Worm (Caenorhabditis elegans) whole organism, young adult: ENCODE data around the gene gcy-33.

Experiments used
- B0261.1 ChIP-seq: sonication (generic microtip); optimal IDR thresholded peaks from 2 replicates; lab custom pipeline; 2016; ENCODE audit warnings: mild to moderate bottlenecking, missing genetic modification characterization, moderate library complexity, missing compliant biosample characterization
- B0336.3 ChIP-seq: fragments of 200-800 bp; sonication (Bioruptor generic); IDR thresholded peaks from 2 replicates; pipeline ENCODE4 v1.3.6; 2022; ENCODE audit warnings: missing genetic modification characterization, missing compliant biosample characterization
- D2030.7 ChIP-seq: fragments of 200-800 bp; sonication (Bioruptor generic); IDR thresholded peaks from 2 replicates; pipeline ENCODE4 v1.3.6; 2022; ENCODE audit warnings: missing genetic modification reagents, missing genetic modification characterization, missing compliant biosample characterization
- F10E7.11 ChIP-seq: sonication (generic microtip); optimal IDR thresholded peaks from 2 replicates; lab custom pipeline; 2017; ENCODE audit warnings: mild to moderate bottlenecking, missing genetic modification characterization, moderate library complexity, missing compliant biosample characterization
- F52B5.7 ChIP-seq: sonication (generic microtip); optimal IDR thresholded peaks from 2 replicates; lab custom pipeline; 2016; ENCODE audit warnings: mild to moderate bottlenecking, missing genetic modification characterization, missing compliant biosample characterization
- F57C9.4 ChIP-seq: sonication (generic microtip); optimal IDR thresholded peaks from 2 replicates; lab custom pipeline; 2017; ENCODE audit warnings: mild to moderate bottlenecking, missing genetic modification characterization, missing compliant biosample characterization
- Y56A3A.18 ChIP-seq: fragments of 200-800 bp; sonication (Bioruptor generic); IDR thresholded peaks from 2 replicates; pipeline ENCODE4 v1.3.6; 2022; ENCODE audit warnings: missing genetic modification reagents, missing genetic modification characterization, missing compliant biosample characterization
- ZK185.1 ChIP-seq: sonication (generic microtip); optimal IDR thresholded peaks from 2 replicates; lab custom pipeline; 2016; ENCODE audit warnings: mild to moderate bottlenecking, missing genetic modification characterization, missing compliant biosample characterization; ENCODE audit not compliant: poor library complexity, severe bottlenecking
- akir-1 ChIP-seq: fragments of 200-800 bp; sonication (Bioruptor generic); optimal IDR thresholded peaks from 2 replicates; lab custom pipeline; 2018; ENCODE audit warnings: mild to moderate bottlenecking, missing genetic modification characterization, moderate library complexity, missing compliant biosample characterization
- ama-1 ChIP-seq, 3 experiments: fragments of 150-350 bp in 1 of 3; sonication (generic microtip) in 2 of 3; optimal IDR thresholded peaks; 2 replicates each; lab custom pipeline; 2014 to 2018; ENCODE audit warnings: missing biosample characterization in 2 of 3, missing genetic modification characterization in 2 of 3, missing genetic modification reagents in 2 of 3
- athp-1 ChIP-seq: sonication (generic microtip); optimal IDR thresholded peaks from 2 replicates; lab custom pipeline; 2017; ENCODE audit warnings: mild to moderate bottlenecking, missing genetic modification characterization, missing compliant biosample characterization
- attf-5 ChIP-seq: fragments of 200-800 bp; sonication (Bioruptor generic); optimal IDR thresholded peaks from 2 replicates; lab custom pipeline; 2018; ENCODE audit warnings: mild to moderate bottlenecking, missing genetic modification characterization, missing compliant biosample characterization
- ceh-27 ChIP-seq: fragments of 200-800 bp; sonication (Bioruptor generic); optimal IDR thresholded peaks from 2 replicates; lab custom pipeline; 2018; ENCODE audit warnings: mild to moderate bottlenecking, missing genetic modification characterization, moderate library complexity, missing compliant biosample characterization
- ceh-40 ChIP-seq: fragments of 200-800 bp; sonication (Bioruptor generic); IDR thresholded peaks from 2 replicates; pipeline ENCODE4 v1.3.6; 2022; ENCODE audit warnings: missing genetic modification characterization, missing compliant biosample characterization
- ceh-58 ChIP-seq: fragments of 200-800 bp; sonication (Bioruptor generic); IDR thresholded peaks from 2 replicates; pipeline ENCODE4 v1.3.6; 2022; ENCODE audit warnings: missing genetic modification characterization, missing compliant biosample characterization
- dpff-1 ChIP-seq: sonication (generic microtip); optimal IDR thresholded peaks from 2 replicates; lab custom pipeline; 2017; ENCODE audit warnings: mild to moderate bottlenecking, missing genetic modification characterization, missing compliant biosample characterization
- efl-1 ChIP-seq: fragments of 150-350 bp; optimal IDR thresholded peaks from 2 replicates; lab custom pipeline; 2014; ENCODE audit warnings: missing biosample characterization, missing genetic modification reagents, missing genetic modification characterization
- gei-17 ChIP-seq: fragments of 200-800 bp; sonication (Bioruptor generic); optimal IDR thresholded peaks from 2 replicates; lab custom pipeline; 2018; ENCODE audit warnings: mild to moderate bottlenecking, missing genetic modification characterization, missing compliant biosample characterization
- hlh-26 ChIP-seq: fragments of 200-800 bp; sonication (Bioruptor generic); conservative IDR thresholded peaks from 2 replicates; pipeline ENCODE4 v1.3.6; 2022; ENCODE audit warnings: missing genetic modification reagents, missing genetic modification characterization, missing compliant biosample characterization
- lin-26 ChIP-seq: fragments of 200-800 bp; sonication (Bioruptor generic); IDR thresholded peaks from 2 replicates; pipeline ENCODE4 v1.3.6; 2022; ENCODE audit warnings: missing genetic modification reagents, missing genetic modification characterization, missing compliant biosample characterization
- madf-3 ChIP-seq: fragments of 200-800 bp; sonication (Bioruptor generic); IDR thresholded peaks from 2 replicates; pipeline ENCODE4 v1.3.6; 2022; ENCODE audit warnings: missing genetic modification reagents, missing genetic modification characterization, missing compliant biosample characterization
- mxl-1 ChIP-seq: sonication (generic microtip); optimal IDR thresholded peaks from 2 replicates; lab custom pipeline; 2016; ENCODE audit warnings: missing genetic modification characterization, missing compliant biosample characterization
- nhr-179 ChIP-seq: sonication (generic microtip); optimal IDR thresholded peaks from 2 replicates; lab custom pipeline; 2016; ENCODE audit warnings: mild to moderate bottlenecking, missing genetic modification characterization, missing compliant biosample characterization
- nhr-27 ChIP-seq: fragments of 200-800 bp; sonication (Bioruptor generic); optimal IDR thresholded peaks from 2 replicates; lab custom pipeline; 2018; ENCODE audit warnings: mild to moderate bottlenecking, missing genetic modification characterization, moderate library complexity, missing compliant biosample characterization
- nhr-80 ChIP-seq: sonication (generic microtip); optimal IDR thresholded peaks from 2 replicates; lab custom pipeline; 2016; ENCODE audit warnings: missing genetic modification characterization, missing compliant biosample characterization
- nhr-90 ChIP-seq: sonication (generic microtip); optimal IDR thresholded peaks from 2 replicates; lab custom pipeline; 2016; ENCODE audit warnings: missing genotype, mild to moderate bottlenecking, missing genetic modification characterization, missing compliant biosample characterization
- pbrm-1 ChIP-seq: fragments of 200-800 bp; sonication (Bioruptor generic); IDR thresholded peaks from 2 replicates; pipeline ENCODE4 v1.3.6; 2022; ENCODE audit warnings: missing genetic modification reagents, missing genetic modification characterization, missing compliant biosample characterization
- repo-1 ChIP-seq: sonication (generic microtip); optimal IDR thresholded peaks from 2 replicates; lab custom pipeline; 2017; ENCODE audit warnings: mild to moderate bottlenecking, missing genetic modification characterization, missing compliant biosample characterization
- snpc-3.4 ChIP-seq: sonication (generic microtip); optimal IDR thresholded peaks from 2 replicates; lab custom pipeline; 2017; ENCODE audit warnings: missing genetic modification characterization, mild to moderate bottlenecking, missing compliant biosample characterization, antibody characterized with exemption, moderate library complexity, missing genotype, missing genetic modification reagents
- snpc-4 ChIP-seq, 5 experiments: fragments of 150-350 bp in 1 of 5; sonication (generic microtip) in 4 of 5; optimal IDR thresholded peaks; 2 replicates each; lab custom pipeline; 2014 to 2018; ENCODE audit warnings: missing genetic modification characterization in 5 of 5, missing biosample characterization in 3 of 5, antibody characterized with exemption in 2 of 5, mild to moderate bottlenecking in 2 of 5, missing compliant biosample characterization in 2 of 5, missing genotype in 2 of 5, moderate library complexity in 2 of 5, missing genetic modification reagents in 1 of 5
- unc-130 ChIP-seq: sonication (generic microtip); optimal IDR thresholded peaks from 2 replicates; lab custom pipeline; 2016; ENCODE audit warnings: missing genetic modification reagents, missing genetic modification characterization, missing compliant biosample characterization
- zfh-2 ChIP-seq: fragments of 200-800 bp; sonication (Bioruptor generic); conservative IDR thresholded peaks from 2 replicates; pipeline ENCODE4 v1.3.6; 2022; ENCODE audit warnings: missing genetic modification reagents, missing genetic modification characterization, missing compliant biosample characterization
- ztf-22 ChIP-seq: fragments of 200-800 bp; sonication (Bioruptor generic); optimal IDR thresholded peaks from 2 replicates; lab custom pipeline; 2018; ENCODE audit warnings: mild to moderate bottlenecking, missing genetic modification characterization, moderate library complexity, missing compliant biosample characterization
- ztf-25 ChIP-seq: fragments of 200-800 bp; sonication (Bioruptor generic); IDR thresholded peaks from 2 replicates; pipeline ENCODE4 v1.3.6; 2022; ENCODE audit warnings: missing genetic modification reagents, missing genetic modification characterization, missing compliant biosample characterization
- ztf-3 ChIP-seq: fragments of 200-800 bp; sonication (Bioruptor generic); optimal IDR thresholded peaks from 2 replicates; lab custom pipeline; 2018; ENCODE audit warnings: mild to moderate bottlenecking, missing genetic modification characterization, missing compliant biosample characterization

The gcy-33 gene

ce11 chrV:11948581-11948980 lies 53.0 kb downstream of the gcy-33 start:
- TF ChIP-seq snpc-3.4 (tag; lab: Kevin White, UChicago) = no peak
- TF ChIP-seq attf-5 (GFP tag; lab: Kevin White, UChicago) = no peak
- no peak for TF ChIP-seq efl-1 (GFP tag; lab: Kevin White, UChicago)
- no peak for TF ChIP-seq ceh-58 (GFP tag; lab: Robert Waterston, UW)
- no peak for TF ChIP-seq hlh-26 (GFP tag; lab: Robert Waterston, UW)
- no peak for TF ChIP-seq B0261.1
- TF ChIP-seq zfh-2 = no peak
- no peak for TF ChIP-seq madf-3 (GFP tag; lab: Robert Waterston, UW)

ce11 chrV:11947414-11947954 lies 54.1 kb downstream of the gcy-33 start:
- TF ChIP-seq D2030.7 (GFP tag; lab: Robert Waterston, UW) = no peak
- TF ChIP-seq F57C9.4 (tag; lab: Kevin White, UChicago) = no peak
- TF ChIP-seq hlh-26 (GFP tag; lab: Robert Waterston, UW) = no peak
- no peak for TF ChIP-seq pbrm-1 (GFP tag; lab: Robert Waterston, UW)
- TF ChIP-seq snpc-4 (GFP tag; optimal IDR thresholded peaks at IDR 0.05; lab: Kevin White, UChicago) = no peak
- TF ChIP-seq snpc-4 (tag; optimal IDR thresholded peaks at IDR 0.05; lab: Kevin White, UChicago) = no peak
- TF ChIP-seq ama-1 (optimal IDR thresholded peaks at IDR 0.05; lab: Kevin White, UChicago) = no peak
- TF ChIP-seq ama-1 (GFP tag; optimal IDR thresholded peaks at IDR 0.05; lab: Kevin White, UChicago) = no peak
- TF ChIP-seq nhr-27 (tag; lab: Kevin White, UChicago) = no peak
- TF ChIP-seq akir-1 (GFP tag; lab: Kevin White, UChicago) = no peak
- no peak for TF ChIP-seq B0261.1
- TF ChIP-seq gei-17 (GFP tag; lab: Kevin White, UChicago) = no peak
- TF ChIP-seq mxl-1 (tag; lab: Kevin White, UChicago) = no peak
- TF ChIP-seq F10E7.11 = no peak
- TF ChIP-seq B0336.3 = no peak
- no peak for TF ChIP-seq nhr-179
- TF ChIP-seq ztf-25 (GFP tag; lab: Robert Waterston, UW) = no peak
- TF ChIP-seq Y56A3A.18 (GFP tag; lab: Robert Waterston, UW) = no peak

- TF ChIP-seq unc-130 (GFP tag; lab: Kevin White, UChicago) (no peak), nhr-179 (no peak), dpff-1 (tag; lab: Kevin White, UChicago) (no peak), attf-5 (GFP tag; lab: Kevin White, UChicago) (no peak), ztf-22 (GFP tag; lab: Kevin White, UChicago) (no peak), lin-26 (GFP tag; lab: Robert Waterston, UW) (no peak), ztf-3 (no peak), nhr-80 (tag; lab: Kevin White, UChicago) (no peak), ZK185.1 (tag; lab: Kevin White, UChicago) (no peak), F52B5.7 (tag; lab: Kevin White, UChicago) (no peak), athp-1 (tag; lab: Kevin White, UChicago) (no peak), mxl-1 (tag; lab: Kevin White, UChicago) (no peak), repo-1 (tag; lab: Kevin White, UChicago) (no peak), snpc-4 (GFP tag; optimal IDR thresholded peaks at IDR 0.05; lab: Kevin White, UChicago) (no peak), snpc-4 (tag; optimal IDR thresholded peaks at IDR 0.05; lab: Kevin White, UChicago) (no peak), ceh-40 (GFP tag; lab: Robert Waterston, UW) (no peak), nhr-27 (tag; lab: Kevin White, UChicago) (no peak), ztf-25 (GFP tag; lab: Robert Waterston, UW) (no peak), B0261.1 (no peak), ceh-27 (no peak), nhr-90 (tag; lab: Kevin White, UChicago) (no peak)
Observed at ce11 chrV:11946818-11947217, 54.8 kb downstream of the gcy-33 start.
